Worm (Caenorhabditis elegans) whole organism, L4/young adult: ENCODE measurements around the gene C17H12.37.

Source experiments
- W03F9.2 ChIP-seq: fragments of 150-350 bp; optimal IDR thresholded peaks from 2 replicates; lab custom pipeline; 2014; ENCODE audit warnings: missing biosample characterization, missing genetic modification characterization
- dao-5 ChIP-seq: sonication (generic microtip); optimal IDR thresholded peaks from 2 replicates; lab custom pipeline; 2016; ENCODE audit warnings: missing genotype, missing genetic modification characterization, moderate library complexity, missing compliant biosample characterization
- him-1 ChIP-seq: sonication (generic microtip); optimal IDR thresholded peaks from 2 replicates; lab custom pipeline; 2016; ENCODE audit warnings: missing genotype, missing genetic modification reagents, missing genetic modification characterization, missing compliant biosample characterization

- no peak for TF ChIP-seq dao-5
- no peak for TF ChIP-seq him-1 (tag; lab: Kevin White, UChicago)
- TF ChIP-seq W03F9.2 (tag; lab: Kevin White, UChicago): no peak
These were observed 34.5 kb upstream of the C17H12.37 start, which contains the start of gene anat-1 for ce11 chrIV:6770407-6770883.
